Worm (Caenorhabditis elegans): Measurements from ENCODE around the gene T09B9.3.

DNA sequence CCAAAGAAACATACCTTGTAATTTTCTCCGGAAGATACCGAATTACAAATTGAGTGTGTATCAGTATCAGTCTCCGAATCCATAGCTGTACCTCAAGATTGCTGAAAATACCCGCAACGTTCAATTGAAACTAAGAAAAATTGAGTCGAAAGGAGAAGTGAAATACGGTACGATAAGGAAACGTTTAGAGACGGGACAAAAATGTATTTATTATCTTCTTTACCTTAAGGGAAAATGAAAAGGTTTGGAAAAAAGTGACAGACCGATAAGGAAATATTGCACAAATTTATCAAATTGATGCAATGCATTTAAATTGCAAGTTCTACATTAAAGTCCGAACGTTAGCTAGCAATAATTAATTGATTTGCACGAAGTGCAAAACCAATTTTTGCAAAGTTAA is 27.9 kb upstream of the T09B9.3 start, which contains the start of gene F36G3.1:
- no peak for TF ChIP-seq pes-1 (GFP tag; IDR thresholded peaks at IDR 0.05)
- no peak for TF ChIP-seq scrt-1 (GFP tag; IDR thresholded peaks at IDR 0.05)
- TF ChIP-seq ama-1 (optimal IDR thresholded peaks at IDR 0.05): no peak
- no peak for TF ChIP-seq F13C5.2 (tag; optimal IDR thresholded peaks at IDR 0.05)
- no peak for TF ChIP-seq tbx-11 (GFP tag; IDR thresholded peaks at IDR 0.05)
- TF ChIP-seq hnd-1 (tag; optimal IDR thresholded peaks at IDR 0.05): no peak
- no peak for TF ChIP-seq tbx-37 (GFP tag; conservative IDR thresholded peaks at IDR 0.05)
- TF ChIP-seq ceh-36 (tag; optimal IDR thresholded peaks at IDR 0.05): no peak
- no peak for TF ChIP-seq hmbx-1 (tag; optimal IDR thresholded peaks at IDR 0.05)
- no peak for TF ChIP-seq aly-1 (tag; optimal IDR thresholded peaks at IDR 0.05)
- TF ChIP-seq ceh-13 (GFP tag; optimal IDR thresholded peaks at IDR 0.05): no peak
- no peak for TF ChIP-seq flt-1 (GFP tag; IDR thresholded peaks at IDR 0.05)
